ENCODE assay signal across 1 fruit fly cellular context in genomic region chr2L:517911-518619, dm6.
TF ChIP-seq lines count a peak whose summit lies in the region.

No protein-coding gene starts in this region.

TF ChIP-seq in whole organism, prepupa, 60 proteins besides CTCF, POLR2A, EP300 and RAD21 (continued from another document):
- TF ChIP-seq CG3919 (GFP tag; optimal IDR thresholded peaks at IDR 0.05; lab: Kevin White, UChicago) = peak; percentile 47
- peak; percentile 47 for TF ChIP-seq Eip75B (GFP tag; optimal IDR thresholded peaks at IDR 0.05; lab: Kevin White, UChicago)
- no peak for TF ChIP-seq fd85E (GFP tag; optimal IDR thresholded peaks at IDR 0.05; lab: Kevin White, UChicago)
- peak; percentile 24 for TF ChIP-seq achi (GFP tag; optimal IDR thresholded peaks at IDR 0.05; lab: Kevin White, UChicago)
- peak; percentile 54 for TF ChIP-seq Met (GFP tag; optimal IDR thresholded peaks at IDR 0.05; lab: Kevin White, UChicago)
- TF ChIP-seq net (GFP tag; optimal IDR thresholded peaks at IDR 0.05; lab: Kevin White, UChicago) = no peak
- peak; percentile 4 for TF ChIP-seq CG7368 (GFP tag; optimal IDR thresholded peaks at IDR 0.05; lab: Kevin White, UChicago)
- no peak for TF ChIP-seq CG15336 (GFP tag; IDR thresholded peaks at IDR 0.05; lab: Robert Waterston, UW)
- peak; percentile 41 for TF ChIP-seq CG8632 (GFP tag; optimal IDR thresholded peaks at IDR 0.05; lab: Kevin White, UChicago)
- TF ChIP-seq CG9139 (GFP tag; optimal IDR thresholded peaks at IDR 0.05; lab: Kevin White, UChicago) = no peak
- TF ChIP-seq CG1621 (tag; optimal IDR thresholded peaks at IDR 0.05; lab: Kevin White, UChicago) = no peak
- no peak for TF ChIP-seq Lpt (GFP tag; optimal IDR thresholded peaks at IDR 0.05; lab: Kevin White, UChicago)
- TF ChIP-seq esn (GFP tag; optimal IDR thresholded peaks at IDR 0.05; lab: Kevin White, UChicago) = peak; percentile 68
- no peak for TF ChIP-seq Gug (GFP tag; IDR thresholded peaks at IDR 0.05; lab: Robert Waterston, UW)
- peak; percentile 55 for TF ChIP-seq CG6792 (GFP tag; optimal IDR thresholded peaks at IDR 0.05; lab: Kevin White, UChicago)
- peak; percentile 10 for TF ChIP-seq Blimp-1 (GFP tag; optimal IDR thresholded peaks at IDR 0.05; lab: Kevin White, UChicago)
- peak; percentile 47 for TF ChIP-seq lz (GFP tag; optimal IDR thresholded peaks at IDR 0.05; lab: Kevin White, UChicago)
- TF ChIP-seq Hr38 (GFP tag; optimal IDR thresholded peaks at IDR 0.05; lab: Kevin White, UChicago) = no peak
- TF ChIP-seq CG31627 (GFP tag; optimal IDR thresholded peaks at IDR 0.05; lab: Kevin White, UChicago) = peak; percentile 56
- no peak for TF ChIP-seq CG6276 (GFP tag; optimal IDR thresholded peaks at IDR 0.05; lab: Kevin White, UChicago)
- TF ChIP-seq Hr39 (GFP tag; optimal IDR thresholded peaks at IDR 0.05; lab: Kevin White, UChicago) = peak; percentile 66
- peak; percentile 57 for TF ChIP-seq svp (GFP tag; lab: Kevin White, UChicago)
TF ChIP-seq in whole organism, prepupa: peak in this region for 31.
